Worm (Caenorhabditis elegans): Measurements from ENCODE around the gene T13H10.2.

ce11 chrIV:9915128-9915527, 48.9 kb upstream of the T13H10.2 start:
- no peak for TF ChIP-seq elt-3 (tag; optimal IDR thresholded peaks at IDR 0.05)
- no peak for TF ChIP-seq blmp-1 (tag; optimal IDR thresholded peaks at IDR 0.05)

Measured in whole organism, mixed stage, embryonic.